Fruit fly (Drosophila melanogaster) whole organism, pupa: ENCODE data around the gene Cap-D2.

Experiments used
- CG32121 ChIP-seq: fragments of 200-800 bp; sonication (Bioruptor generic); IDR thresholded peaks from 2 replicates; pipeline ENCODE4 v1.3.6; 2022; ENCODE audit warnings: missing biosample characterization, missing genetic modification characterization
- EcR ChIP-seq: fragments of 200-800 bp; sonication (Bioruptor generic); optimal IDR thresholded peaks from 3 replicates; lab custom pipeline; 2019; ENCODE audit warnings: missing biosample characterization, missing genetic modification characterization, mild to moderate bottlenecking, moderate library complexity, missing genetic modification reagents
- Ets98B ChIP-seq: fragments of 200-800 bp; sonication (Bioruptor generic); IDR thresholded peaks from 2 replicates; pipeline ENCODE4 v1.3.6; 2022; ENCODE audit warnings: missing biosample characterization, missing genetic modification characterization
- Pif1A ChIP-seq: fragments of 200-800 bp; sonication (Bioruptor generic); optimal IDR thresholded peaks from 3 replicates; lab custom pipeline; 2016; ENCODE audit warnings: missing biosample characterization, missing genetic modification characterization
- Pif1B ChIP-seq: fragments of 200-800 bp; sonication (Bioruptor generic); optimal IDR thresholded peaks from 3 replicates; lab custom pipeline; 2016; ENCODE audit warnings: missing biosample characterization, missing genetic modification characterization
- Snoo ChIP-seq: fragments of 200-800 bp; sonication (Bioruptor generic); optimal IDR thresholded peaks from 3 replicates; lab custom pipeline; 2017; ENCODE audit warnings: missing biosample characterization, mild to moderate bottlenecking, missing genetic modification characterization, inconsistent platforms
- gl ChIP-seq: fragments of 200-800 bp; sonication (Bioruptor generic); optimal IDR thresholded peaks from 2 replicates; lab custom pipeline; 2018; ENCODE audit warnings: missing biosample characterization, mild to moderate bottlenecking, missing genetic modification characterization
- rn ChIP-seq: fragments of 200-800 bp; sonication (Bioruptor generic); IDR thresholded peaks from 2 replicates; pipeline ENCODE4 v1.3.6; 2022; ENCODE audit warnings: missing biosample characterization, missing genetic modification characterization

DNA sequence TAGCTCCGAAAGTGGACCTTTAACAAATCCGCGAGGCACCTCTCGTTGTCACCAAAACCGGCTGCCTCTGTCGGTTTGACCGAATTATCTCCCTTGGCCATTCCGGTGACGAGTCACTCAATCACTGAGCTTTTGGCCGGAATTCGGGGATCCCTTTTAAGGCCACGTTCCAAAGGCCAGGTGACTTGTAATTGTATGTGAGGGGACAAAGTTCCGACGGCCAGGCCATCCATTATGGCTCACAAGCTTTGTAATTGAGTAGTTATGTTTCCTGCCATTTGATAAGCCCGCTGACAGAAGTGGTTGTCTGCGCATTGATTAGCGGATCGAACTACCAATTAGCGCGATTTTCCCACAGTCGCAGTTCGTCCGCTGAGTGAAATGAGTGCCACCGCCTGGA is 6.7 kb upstream of the Cap-D2 start, which contains the start of the genes ppk20 and ppk30:
- no peak for TF ChIP-seq Pif1A (GFP tag; lab: Kevin White, UChicago)
- TF ChIP-seq gl (tag; lab: Kevin White, UChicago), result no peak
- no peak for TF ChIP-seq CG32121 (GFP tag; lab: Robert Waterston, UW)
- no peak for TF ChIP-seq Pif1B (GFP tag; lab: Kevin White, UChicago)
- no peak for TF ChIP-seq rn (GFP tag; lab: Robert Waterston, UW)
- no peak for TF ChIP-seq EcR
- no peak for TF ChIP-seq Ets98B (GFP tag; lab: Robert Waterston, UW)
- TF ChIP-seq Snoo, result no peak
